Worm (Caenorhabditis elegans): ENCODE measurements around the gene nlp-101.

Gene nlp-101

DNA sequence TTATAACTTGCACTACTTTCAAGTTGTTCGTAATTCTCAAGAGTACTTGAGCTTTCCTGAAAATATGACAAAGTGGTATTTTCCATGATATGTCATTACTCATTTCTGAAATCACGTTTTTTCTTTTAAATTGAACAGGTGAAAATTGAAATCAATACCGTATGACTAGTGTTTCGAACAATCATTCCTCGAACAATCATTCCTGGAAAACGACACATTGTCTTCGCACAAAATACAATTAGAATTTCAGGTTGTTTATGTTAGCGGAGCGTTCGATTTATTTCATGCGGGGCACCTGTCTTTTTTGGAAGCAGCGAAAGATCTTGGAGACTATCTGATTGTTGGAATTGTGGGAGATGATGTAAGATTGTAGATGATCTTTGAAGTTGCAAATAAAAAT, 47.5 kb downstream of the nlp-101 start:
- TF ChIP-seq zip-8 (tag; optimal IDR thresholded peaks at IDR 0.05) (no peak), sem-2 (GFP tag; optimal IDR thresholded peaks at IDR 0.05) (no peak)

DNA sequence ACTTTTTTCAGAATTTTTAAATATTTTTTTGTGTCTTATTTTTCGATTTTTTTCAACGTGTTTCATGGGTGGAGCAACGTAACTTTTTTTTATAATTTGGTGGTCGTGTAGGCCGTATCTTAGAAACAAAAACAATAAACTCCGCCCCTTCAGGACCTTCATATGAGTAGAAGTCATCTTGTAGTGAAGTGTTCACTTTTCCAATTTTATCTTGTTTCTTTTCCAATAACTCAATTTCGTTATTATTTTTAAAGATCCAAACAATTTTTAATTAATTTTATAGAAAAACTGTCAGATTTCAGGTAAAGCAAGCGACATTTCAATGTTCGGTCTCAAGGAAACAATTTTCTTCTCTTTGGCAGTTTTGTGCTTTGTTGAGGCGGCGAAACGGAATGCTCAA, 50.2 kb downstream of the nlp-101 start, which contains the start of gene C39D10.2:
Gene C39D10.2 (plus strand): TSS at position 301 of the 400 bp plus-strand sequence.
- TF ChIP-seq lsy-2 (tag; optimal IDR thresholded peaks at IDR 0.05) (no peak), mls-2 (tag; optimal IDR thresholded peaks at IDR 0.05) (no peak), tbx-8 (GFP tag; optimal IDR thresholded peaks at IDR 0.05) (no peak), blmp-1 (tag; optimal IDR thresholded peaks at IDR 0.05) (no peak)
